Fruit fly (Drosophila melanogaster) whole organism, embryonic: Measurements from ENCODE around the gene Sfp65A.
A peak's percentile ranks its signal among the peaks of the same experiment; 100 is the strongest.

Experiments
- Adf1 ChIP-seq: fragments of 200-800 bp; sonication (Bioruptor generic); IDR thresholded peaks from 2 replicates; pipeline ENCODE4 v1.3.6; 2022; ENCODE audit warnings: missing biosample characterization, missing genetic modification characterization
- Atf3 ChIP-seq: fragments of 200-800 bp; sonication (Bioruptor generic); optimal IDR thresholded peaks from 3 replicates; lab custom pipeline; 2016; ENCODE audit warnings: missing biosample characterization, missing genetic modification characterization
- CG10274 ChIP-seq: fragments of 200-800 bp; sonication (Bioruptor generic); optimal IDR thresholded peaks from 3 replicates; lab custom pipeline; 2017; ENCODE audit warnings: missing biosample characterization, mild to moderate bottlenecking, missing genetic modification characterization
- CG10321 ChIP-seq: fragments of 200-800 bp; sonication (Bioruptor generic); IDR thresholded peaks from 2 replicates; pipeline ENCODE4 v1.3.6; 2022; ENCODE audit warnings: missing biosample characterization, missing genetic modification characterization
- CG10959 ChIP-seq: fragments of 200-800 bp; sonication (Bioruptor generic); IDR thresholded peaks from 2 replicates; pipeline ENCODE4 v1.3.6; 2022; ENCODE audit warnings: missing biosample characterization, missing genetic modification characterization
- CG11247 ChIP-seq: fragments of 200-800 bp; sonication (Bioruptor generic); IDR thresholded peaks from 2 replicates; pipeline ENCODE4 v1.3.6; 2022; ENCODE audit warnings: missing biosample characterization, missing genetic modification characterization
- CG11398 ChIP-seq: fragments of 200-800 bp; sonication (Bioruptor generic); optimal IDR thresholded peaks from 2 replicates; lab custom pipeline; 2016; ENCODE audit warnings: missing biosample characterization, missing genetic modification characterization
- CG11560 ChIP-seq: fragments of 200-800 bp; sonication (Bioruptor generic); IDR thresholded peaks from 3 replicates; pipeline ENCODE4 v1.3.6; 2022; ENCODE audit warnings: missing biosample characterization, missing genetic modification characterization
- CG14014 ChIP-seq: fragments of 200-800 bp; sonication (Bioruptor generic); IDR thresholded peaks from 2 replicates; pipeline ENCODE4 v1.3.6; 2022; ENCODE audit warnings: missing biosample characterization, missing genetic modification characterization
- CG15073 ChIP-seq: fragments of 200-800 bp; sonication (Bioruptor generic); optimal IDR thresholded peaks from 2 replicates; lab custom pipeline; 2016; ENCODE audit warnings: missing biosample characterization, missing genetic modification characterization
- CG15269 ChIP-seq: fragments of 200-800 bp; sonication (Bioruptor generic); optimal IDR thresholded peaks from 2 replicates; lab custom pipeline; 2018; ENCODE audit warnings: missing biosample characterization, mild to moderate bottlenecking, missing genetic modification characterization, moderate library complexity
- CG17802 ChIP-seq: fragments of 200-800 bp; sonication (Bioruptor generic); optimal IDR thresholded peaks from 2 replicates; lab custom pipeline; 2018; ENCODE audit warnings: missing biosample characterization, mild to moderate bottlenecking, missing genetic modification characterization, moderate library complexity
- CG30020 ChIP-seq: fragments of 200-800 bp; optimal IDR thresholded peaks from 2 replicates; lab custom pipeline; 2019; ENCODE audit warnings: missing biosample characterization, mild to moderate bottlenecking, missing genetic modification characterization, moderate library complexity
- CG33557 ChIP-seq: fragments of 200-800 bp; sonication (Bioruptor generic); optimal IDR thresholded peaks from 2 replicates; lab custom pipeline; 2019; ENCODE audit warnings: missing biosample characterization, mild to moderate bottlenecking, missing genetic modification characterization, moderate library complexity
- CG34224 ChIP-seq: fragments of 200-800 bp; sonication (Bioruptor generic); IDR thresholded peaks from 3 replicates; pipeline ENCODE4 v1.3.6; 2022; ENCODE audit warnings: missing biosample characterization, missing genetic modification characterization; ENCODE audit not compliant: partially characterized antibody
- CG4404 ChIP-seq: fragments of 200-800 bp; sonication (Bioruptor generic); IDR thresholded peaks from 2 replicates; pipeline ENCODE4 v1.3.6; 2022; ENCODE audit warnings: missing biosample characterization, missing genetic modification characterization
- CG4854 ChIP-seq: fragments of 200-800 bp; sonication (Bioruptor generic); optimal IDR thresholded peaks from 2 replicates; lab custom pipeline; 2016; ENCODE audit warnings: missing biosample characterization, missing genetic modification characterization, inconsistent platforms
- CG8281 ChIP-seq: fragments of 200-800 bp; sonication (Bioruptor generic); optimal IDR thresholded peaks from 2 replicates; lab custom pipeline; 2018; ENCODE audit warnings: missing biosample characterization, mild to moderate bottlenecking, missing genetic modification characterization, moderate library complexity
- CG8388 ChIP-seq: fragments of 200-800 bp; sonication (Bioruptor generic); optimal IDR thresholded peaks from 2 replicates; lab custom pipeline; 2019; ENCODE audit warnings: missing biosample characterization, mild to moderate bottlenecking, missing genetic modification characterization, moderate library complexity
- CG8765 ChIP-seq: fragments of 200-800 bp; sonication (Bioruptor generic); IDR thresholded peaks from 2 replicates; pipeline ENCODE4 v1.3.6; 2022; ENCODE audit warnings: missing biosample characterization, missing genetic modification characterization
- CG9437 ChIP-seq: fragments of 200-800 bp; sonication (Bioruptor generic); optimal IDR thresholded peaks from 2 replicates; lab custom pipeline; 2018; ENCODE audit warnings: missing biosample characterization, mild to moderate bottlenecking, missing genetic modification characterization
- Dip3 ChIP-seq: fragments of 200-800 bp; sonication (Bioruptor generic); optimal IDR thresholded peaks from 3 replicates; lab custom pipeline; 2016; ENCODE audit warnings: missing biosample characterization, missing genetic modification characterization
- ERR ChIP-seq: fragments of 200-800 bp; sonication (Bioruptor generic); optimal IDR thresholded peaks from 2 replicates; lab custom pipeline; 2016; ENCODE audit warnings: missing biosample characterization, missing genetic modification characterization
- Fer1 ChIP-seq: fragments of 200-800 bp; sonication (Bioruptor generic); optimal IDR thresholded peaks from 2 replicates; lab custom pipeline; 2017; ENCODE audit warnings: missing biosample characterization, mild to moderate bottlenecking, missing genetic modification characterization
- HHEX ChIP-seq: fragments of 200-800 bp; sonication (Bioruptor generic); optimal IDR thresholded peaks from 3 replicates; lab custom pipeline; 2017; ENCODE audit warnings: missing biosample characterization, mild to moderate bottlenecking, missing genetic modification characterization, missing genetic modification reagents
- Hmr ChIP-seq: fragments of 200-800 bp; sonication (Bioruptor generic); optimal IDR thresholded peaks from 3 replicates; lab custom pipeline; 2017; ENCODE audit warnings: mild to moderate bottlenecking, missing biosample characterization, missing genetic modification reagents, missing genetic modification characterization
- Kr ChIP-seq: fragments of 200-800 bp; sonication (Bioruptor generic); optimal IDR thresholded peaks from 2 replicates; lab custom pipeline; 2017; ENCODE audit warnings: missing biosample characterization, mild to moderate bottlenecking, missing genetic modification characterization
- Meics ChIP-seq: fragments of 200-800 bp; sonication (Bioruptor generic); optimal IDR thresholded peaks from 2 replicates; lab custom pipeline; 2017; ENCODE audit warnings: missing biosample characterization, mild to moderate bottlenecking, missing genetic modification characterization
- NK7.1 ChIP-seq: fragments of 200-800 bp; sonication (Bioruptor generic); optimal IDR thresholded peaks from 3 replicates; lab custom pipeline; 2016; ENCODE audit warnings: missing biosample characterization, missing genetic modification characterization
- Nf-YB ChIP-seq: fragments of 200-800 bp; sonication (Bioruptor generic); optimal IDR thresholded peaks from 3 replicates; lab custom pipeline; 2019; ENCODE audit warnings: missing biosample characterization, mild to moderate bottlenecking, missing genetic modification characterization, moderate library complexity
- Opbp ChIP-seq: fragments of 200-800 bp; sonication (Bioruptor generic); IDR thresholded peaks from 3 replicates; pipeline ENCODE4 v1.3.6; 2022; ENCODE audit warnings: missing biosample characterization, missing genetic modification characterization; ENCODE audit not compliant: partially characterized antibody
- PHDP ChIP-seq: fragments of 200-800 bp; sonication (Bioruptor generic); optimal IDR thresholded peaks from 3 replicates; lab custom pipeline; 2018; ENCODE audit warnings: missing biosample characterization, mild to moderate bottlenecking, missing genetic modification characterization, moderate library complexity
- Spps ChIP-seq: fragments of 200-800 bp; sonication (Bioruptor generic); optimal IDR thresholded peaks from 2 replicates; lab custom pipeline; 2018; ENCODE audit warnings: missing biosample characterization, mild to moderate bottlenecking, missing genetic modification characterization
- ato ChIP-seq: fragments of 200-800 bp; sonication (Bioruptor generic); IDR thresholded peaks from 2 replicates; pipeline ENCODE4 v1.3.6; 2022; ENCODE audit warnings: missing biosample characterization, missing genetic modification characterization; ENCODE audit not compliant: partially characterized antibody
- bab2 ChIP-seq: fragments of 200-800 bp; sonication (Bioruptor generic); optimal IDR thresholded peaks from 2 replicates; lab custom pipeline; 2016; ENCODE audit warnings: missing biosample characterization, missing genetic modification characterization
- chn ChIP-seq: fragments of 200-800 bp; sonication (Bioruptor generic); optimal IDR thresholded peaks from 2 replicates; lab custom pipeline; 2016; ENCODE audit warnings: missing biosample characterization, missing genetic modification characterization
- corto ChIP-seq: fragments of 200-800 bp; sonication (Bioruptor generic); optimal IDR thresholded peaks from 2 replicates; lab custom pipeline; 2016; ENCODE audit warnings: missing biosample characterization, mild to moderate bottlenecking, missing genetic modification characterization, moderate library complexity
- cwo ChIP-seq: fragments of 200-800 bp; sonication (Bioruptor generic); optimal IDR thresholded peaks from 3 replicates; lab custom pipeline; 2017; ENCODE audit warnings: missing biosample characterization, missing genetic modification characterization, mild to moderate bottlenecking, moderate library complexity, missing genetic modification reagents
- dmrt11E ChIP-seq: fragments of 200-800 bp; sonication (Bioruptor generic); optimal IDR thresholded peaks from 3 replicates; lab custom pipeline; 2018; ENCODE audit warnings: missing biosample characterization, mild to moderate bottlenecking, missing genetic modification characterization, moderate library complexity
- eyg ChIP-seq: fragments of 200-800 bp; sonication (Bioruptor generic); optimal IDR thresholded peaks from 3 replicates; lab custom pipeline; 2016; ENCODE audit warnings: missing biosample characterization, missing genetic modification characterization
- grau ChIP-seq: fragments of 200-800 bp; optimal IDR thresholded peaks from 3 replicates; lab custom pipeline; 2019; ENCODE audit warnings: missing biosample characterization, mild to moderate bottlenecking, missing genetic modification characterization, moderate library complexity
- insv ChIP-seq, 2 experiments: fragments of 200-800 bp; sonication (Bioruptor generic); optimal IDR thresholded peaks; 3 replicates each; lab custom pipeline; 2016 to 2018; ENCODE audit warnings: missing biosample characterization in 2 of 2, missing genetic modification characterization in 2 of 2
- jing ChIP-seq: fragments of 200-800 bp; sonication (Bioruptor generic); optimal IDR thresholded peaks from 2 replicates; lab custom pipeline; 2018; ENCODE audit warnings: missing biosample characterization, mild to moderate bottlenecking, missing genetic modification characterization
- jumu ChIP-seq: fragments of 200-800 bp; sonication (Bioruptor generic); optimal IDR thresholded peaks from 3 replicates; lab custom pipeline; 2016; ENCODE audit warnings: missing biosample characterization, missing genetic modification characterization
- luna ChIP-seq: fragments of 200-800 bp; sonication (Bioruptor generic); optimal IDR thresholded peaks from 2 replicates; lab custom pipeline; 2016; ENCODE audit warnings: missing biosample characterization, missing genetic modification characterization
- odd ChIP-seq: fragments of 200-800 bp; sonication (Bioruptor generic); optimal IDR thresholded peaks from 2 replicates; lab custom pipeline; 2017; ENCODE audit warnings: missing biosample characterization, mild to moderate bottlenecking, missing genetic modification characterization
- pita ChIP-seq: fragments of 200-800 bp; sonication (Bioruptor generic); optimal IDR thresholded peaks from 2 replicates; lab custom pipeline; 2017; ENCODE audit warnings: missing biosample characterization, mild to moderate bottlenecking, missing genetic modification characterization
- usp ChIP-seq: fragments of >200 bp; optimal IDR thresholded peaks from 2 replicates; lab custom pipeline; 2017; ENCODE audit warnings: missing biosample characterization, missing genetic modification characterization
- wor ChIP-seq: fragments of 200-800 bp; sonication (Bioruptor generic); IDR thresholded peaks from 2 replicates; pipeline ENCODE4 v1.3.6; 2022; ENCODE audit warnings: missing biosample characterization, missing genetic modification characterization

The Sfp65A gene

dm6 chr3L:6400062-6400750, 50.1 kb downstream of the Sfp65A start, which contains the start of gene CG42747 (continued):
- peak; percentile 49 for TF ChIP-seq NK7.1 (GFP tag; lab: Kevin White, UChicago)
- no peak for TF ChIP-seq ERR
- TF ChIP-seq corto: peak; percentile 62
- peak; percentile 42 for TF ChIP-seq eyg
- peak; percentile 64; the same call in 2 of the 3 replicates for TF ChIP-seq Opbp (GFP tag; lab: Robert Waterston, UW)
- peak; percentile 92 for TF ChIP-seq dmrt11E (tag; lab: Kevin White, UChicago)
- peak; percentile 75 for TF ChIP-seq CG33557 (GFP tag; lab: Kevin White, UChicago)
- TF ChIP-seq grau: peak; percentile 74
- no peak for TF ChIP-seq CG11560 (tag; lab: Robert Waterston, UW)
- TF ChIP-seq jing (GFP tag; lab: Kevin White, UChicago): peak; percentile 68
- TF ChIP-seq Spps (tag; lab: Kevin White, UChicago): peak; percentile 87
- TF ChIP-seq Atf3 (GFP tag; lab: Kevin White, UChicago): peak; percentile 41
- peak; percentile 98 for TF ChIP-seq Adf1 (GFP tag; lab: Robert Waterston, UW)
- TF ChIP-seq cwo (GFP tag; lab: Kevin White, UChicago): peak; percentile 23
- TF ChIP-seq CG34224 (GFP tag; lab: Robert Waterston, UW): peak; percentile 64
- TF ChIP-seq CG4404 (GFP tag; lab: Robert Waterston, UW): peak; percentile 20; the same call in 1 of the 2 replicates
- TF ChIP-seq Kr: no peak
- TF ChIP-seq CG8765: no peak
- TF ChIP-seq CG8281 (tag; lab: Kevin White, UChicago): peak; percentile 41
- TF ChIP-seq CG9437 (GFP tag; lab: Kevin White, UChicago): peak; percentile 73
- no peak for TF ChIP-seq usp
- TF ChIP-seq CG8388 (GFP tag; lab: Kevin White, UChicago): peak; percentile 85
- peak; percentile 26 for TF ChIP-seq CG4854 (GFP tag; lab: Kevin White, UChicago)
- TF ChIP-seq CG10959: peak; percentile 50; the same call in 1 of the 2 replicates
- peak; percentile 61 for TF ChIP-seq Nf-YB (GFP tag; lab: Kevin White, UChicago)
- TF ChIP-seq insv (GFP tag; optimal IDR thresholded peaks at IDR 0.05; lab: Kevin White, UChicago): no peak
- no peak for TF ChIP-seq CG10321 (GFP tag; lab: Robert Waterston, UW)
- peak; percentile 45; the same call in 1 of the 2 replicates for TF ChIP-seq wor (GFP tag; lab: Robert Waterston, UW)
- TF ChIP-seq bab2 (GFP tag; lab: Kevin White, UChicago): peak; percentile 76
- TF ChIP-seq Fer1 (GFP tag; lab: Kevin White, UChicago): no peak
- peak; percentile 39; the same call in 1 of the 2 replicates for TF ChIP-seq ato
- TF ChIP-seq pita (GFP tag; lab: Kevin White, UChicago): no peak
- no peak for TF ChIP-seq CG14014 (GFP tag; lab: Robert Waterston, UW)
- TF ChIP-seq chn (GFP tag; lab: Kevin White, UChicago): peak; percentile 84
- TF ChIP-seq jumu: peak; percentile 61
- peak; percentile 73 for TF ChIP-seq CG15269 (tag; lab: Kevin White, UChicago)
- no peak for TF ChIP-seq Dip3 (GFP tag; lab: Kevin White, UChicago)
- TF ChIP-seq odd: peak; percentile 61
- peak; percentile 53 for TF ChIP-seq Meics (GFP tag; lab: Kevin White, UChicago)
- no peak for TF ChIP-seq CG30020 (tag; lab: Kevin White, UChicago)
- TF ChIP-seq CG17802 (tag; lab: Kevin White, UChicago): peak; percentile 40
- peak; percentile 24 for TF ChIP-seq Hmr (GFP tag; lab: Kevin White, UChicago)
- peak; percentile 80 for TF ChIP-seq PHDP (tag; lab: Kevin White, UChicago)
- TF ChIP-seq HHEX (GFP tag; lab: Kevin White, UChicago): peak; percentile 54
- no peak for TF ChIP-seq CG11247 (GFP tag; lab: Robert Waterston, UW)
- TF ChIP-seq luna (GFP tag; lab: Kevin White, UChicago): no peak
- TF ChIP-seq CG15073 (GFP tag; lab: Kevin White, UChicago): no peak
- peak; percentile 76 for TF ChIP-seq CG11398 (GFP tag; lab: Kevin White, UChicago)
- TF ChIP-seq CG10274 (GFP tag; lab: Kevin White, UChicago): peak; percentile 7
